Fruit fly (Drosophila melanogaster) whole organism, embryonic: Measurements from ENCODE around the gene AP-1sigma.

Experiments used
- CG10267 ChIP-seq: fragments of 200-800 bp; sonication (Bioruptor generic); optimal IDR thresholded peaks from 2 replicates; lab custom pipeline; 2018; ENCODE audit warnings: missing biosample characterization, mild to moderate bottlenecking, missing genetic modification characterization, moderate library complexity
- CG10321 ChIP-seq: fragments of 200-800 bp; sonication (Bioruptor generic); IDR thresholded peaks from 2 replicates; pipeline ENCODE4 v1.3.6; 2022; ENCODE audit warnings: missing biosample characterization, missing genetic modification characterization
- CG11085 ChIP-seq: fragments of 200-800 bp; sonication (Bioruptor generic); IDR thresholded peaks from 2 replicates; pipeline ENCODE4 v1.3.6; 2022; ENCODE audit warnings: missing biosample characterization, missing genetic modification characterization
- CG11560 ChIP-seq: fragments of 200-800 bp; sonication (Bioruptor generic); IDR thresholded peaks from 3 replicates; pipeline ENCODE4 v1.3.6; 2022; ENCODE audit warnings: missing biosample characterization, missing genetic modification characterization
- CG11723 ChIP-seq: fragments of 200-800 bp; sonication (Bioruptor generic); optimal IDR thresholded peaks from 2 replicates; lab custom pipeline; 2017; ENCODE audit warnings: missing biosample characterization, mild to moderate bottlenecking, missing genetic modification characterization
- CG14965 ChIP-seq: fragments of 200-800 bp; sonication (Bioruptor generic); optimal IDR thresholded peaks from 2 replicates; lab custom pipeline; 2016; ENCODE audit warnings: missing biosample characterization, missing genetic modification characterization, borderline replicate concordance
- CG15696 ChIP-seq: fragments of 200-800 bp; sonication (Bioruptor generic); optimal IDR thresholded peaks from 2 replicates; lab custom pipeline; 2019; ENCODE audit warnings: missing biosample characterization, mild to moderate bottlenecking, missing genetic modification characterization, moderate library complexity
- CG17359 ChIP-seq: fragments of 200-800 bp; sonication (Bioruptor generic); optimal IDR thresholded peaks from 3 replicates; lab custom pipeline; 2018; ENCODE audit warnings: missing biosample characterization, mild to moderate bottlenecking, missing genetic modification characterization, moderate library complexity
- CG17802 ChIP-seq: fragments of 200-800 bp; sonication (Bioruptor generic); optimal IDR thresholded peaks from 2 replicates; lab custom pipeline; 2018; ENCODE audit warnings: missing biosample characterization, mild to moderate bottlenecking, missing genetic modification characterization, moderate library complexity
- CG17829 ChIP-seq: fragments of 200-800 bp; optimal IDR thresholded peaks from 2 replicates; lab custom pipeline; 2019; ENCODE audit warnings: missing biosample characterization, mild to moderate bottlenecking, missing genetic modification characterization, moderate library complexity
- CG2712 ChIP-seq: fragments of 200-800 bp; optimal IDR thresholded peaks from 3 replicates; lab custom pipeline; 2019; ENCODE audit warnings: missing biosample characterization, mild to moderate bottlenecking, missing genetic modification characterization, moderate library complexity
- CG31365 ChIP-seq: fragments of 200-800 bp; sonication (Bioruptor generic); optimal IDR thresholded peaks from 2 replicates; lab custom pipeline; 2018; ENCODE audit warnings: missing biosample characterization, mild to moderate bottlenecking, missing genetic modification characterization
- CG31388 ChIP-seq: fragments of 200-800 bp; sonication (Bioruptor generic); optimal IDR thresholded peaks from 2 replicates; lab custom pipeline; 2016; ENCODE audit warnings: missing biosample characterization, missing genetic modification characterization
- CG3163 ChIP-seq: fragments of 200-800 bp; sonication (Bioruptor generic); optimal IDR thresholded peaks from 3 replicates; lab custom pipeline; 2016; ENCODE audit warnings: missing biosample characterization, missing genetic modification characterization
- CG33213 ChIP-seq: fragments of 200-800 bp; sonication (Bioruptor generic); optimal IDR thresholded peaks from 3 replicates; lab custom pipeline; 2016; ENCODE audit warnings: missing biosample characterization, missing genetic modification characterization
- CG33557 ChIP-seq: fragments of 200-800 bp; sonication (Bioruptor generic); optimal IDR thresholded peaks from 2 replicates; lab custom pipeline; 2019; ENCODE audit warnings: missing biosample characterization, mild to moderate bottlenecking, missing genetic modification characterization, moderate library complexity
- CG3407 ChIP-seq: fragments of 200-800 bp; sonication (Bioruptor generic); optimal IDR thresholded peaks from 2 replicates; lab custom pipeline; 2018; ENCODE audit warnings: missing biosample characterization, mild to moderate bottlenecking, missing genetic modification characterization
- CG3847 ChIP-seq: fragments of 200-800 bp; sonication (Bioruptor generic); IDR thresholded peaks from 2 replicates; pipeline ENCODE4 v1.3.6; 2022; ENCODE audit warnings: missing biosample characterization, missing genetic modification characterization
- CG5245 ChIP-seq: fragments of 200-800 bp; sonication (Bioruptor generic); optimal IDR thresholded peaks from 3 replicates; lab custom pipeline; 2016; ENCODE audit warnings: missing biosample characterization, missing genetic modification characterization
- Dip3 ChIP-seq: fragments of 200-800 bp; sonication (Bioruptor generic); optimal IDR thresholded peaks from 3 replicates; lab custom pipeline; 2016; ENCODE audit warnings: missing biosample characterization, missing genetic modification characterization
- Doc3 ChIP-seq: fragments of 200-800 bp; sonication (Bioruptor generic); IDR thresholded peaks from 3 replicates; pipeline ENCODE4 v1.3.6; 2022; ENCODE audit warnings: missing biosample characterization, missing genetic modification characterization; ENCODE audit not compliant: partially characterized antibody
- GATAe ChIP-seq: fragments of 200-800 bp; sonication (Bioruptor generic); conservative IDR thresholded peaks from 2 replicates; pipeline ENCODE4 v1.3.6; 2022; ENCODE audit warnings: missing biosample characterization, missing genetic modification characterization
- HLHmδ ChIP-seq: fragments of 200-800 bp; sonication (Bioruptor generic); optimal IDR thresholded peaks from 2 replicates; lab custom pipeline; 2018; ENCODE audit warnings: missing biosample characterization, mild to moderate bottlenecking, missing genetic modification characterization, moderate library complexity
- Hmx ChIP-seq: fragments of 200-800 bp; sonication (Bioruptor generic); optimal IDR thresholded peaks from 2 replicates; lab custom pipeline; 2016; ENCODE audit warnings: missing biosample characterization, missing genetic modification characterization
- Kr ChIP-seq: fragments of 200-800 bp; sonication (Bioruptor generic); optimal IDR thresholded peaks from 2 replicates; lab custom pipeline; 2017; ENCODE audit warnings: missing biosample characterization, mild to moderate bottlenecking, missing genetic modification characterization
- MTF-1 ChIP-seq: fragments of 200-800 bp; sonication (Bioruptor generic); optimal IDR thresholded peaks from 2 replicates; lab custom pipeline; 2018; ENCODE audit warnings: missing biosample characterization, mild to moderate bottlenecking, missing genetic modification characterization, borderline replicate concordance
- NFAT ChIP-seq: fragments of 200-800 bp; sonication (Bioruptor generic); IDR thresholded peaks from 2 replicates; pipeline ENCODE4 v1.3.6; 2022; ENCODE audit warnings: missing biosample characterization, missing genetic modification characterization
- Neu2 ChIP-seq: fragments of 200-800 bp; sonication (Bioruptor generic); optimal IDR thresholded peaks from 3 replicates; lab custom pipeline; 2016; ENCODE audit warnings: missing biosample characterization, missing genetic modification characterization, borderline replicate concordance
- NfI ChIP-seq: fragments of 200-800 bp; sonication (Bioruptor generic); optimal IDR thresholded peaks from 3 replicates; lab custom pipeline; 2018; ENCODE audit warnings: missing biosample characterization, mild to moderate bottlenecking, missing genetic modification characterization, moderate library complexity
- Xbp1 ChIP-seq: fragments of 200-800 bp; sonication (Bioruptor generic); optimal IDR thresholded peaks from 3 replicates; lab custom pipeline; 2016; ENCODE audit warnings: missing biosample characterization, mild to moderate bottlenecking, missing genetic modification characterization
- ase ChIP-seq: fragments of 200-800 bp; sonication (Bioruptor generic); IDR thresholded peaks from 3 replicates; pipeline ENCODE4 v1.3.6; 2022; ENCODE audit warnings: missing biosample characterization, missing genetic modification characterization
- bbx ChIP-seq: fragments of 200-800 bp; sonication (Bioruptor generic); IDR thresholded peaks from 2 replicates; pipeline ENCODE4 v1.3.6; 2022; ENCODE audit warnings: missing biosample characterization, missing genetic modification characterization; ENCODE audit not compliant: partially characterized antibody
- btn ChIP-seq: fragments of 200-800 bp; sonication (Bioruptor generic); optimal IDR thresholded peaks from 2 replicates; lab custom pipeline; 2016; ENCODE audit warnings: missing biosample characterization, missing genetic modification characterization
- crc ChIP-seq: fragments of 200-800 bp; sonication (Bioruptor generic); optimal IDR thresholded peaks from 2 replicates; lab custom pipeline; 2016; ENCODE audit warnings: missing biosample characterization, missing genetic modification characterization
- croc ChIP-seq: fragments of 200-800 bp; sonication (Bioruptor generic); conservative IDR thresholded peaks from 3 replicates; pipeline ENCODE4 v1.3.6; 2022; ENCODE audit warnings: missing biosample characterization, missing genetic modification characterization
- eyg ChIP-seq: fragments of 200-800 bp; sonication (Bioruptor generic); optimal IDR thresholded peaks from 3 replicates; lab custom pipeline; 2016; ENCODE audit warnings: missing biosample characterization, missing genetic modification characterization
- ind ChIP-seq: fragments of 200-800 bp; sonication (Bioruptor generic); optimal IDR thresholded peaks from 3 replicates; lab custom pipeline; 2016; ENCODE audit warnings: missing biosample characterization, missing genetic modification characterization
- lmd ChIP-seq: fragments of 200-800 bp; sonication (Bioruptor generic); IDR thresholded peaks from 2 replicates; pipeline ENCODE4 v1.3.6; 2022; ENCODE audit warnings: missing biosample characterization, missing genetic modification characterization
- nmo ChIP-seq: fragments of 200-800 bp; sonication (Bioruptor generic); optimal IDR thresholded peaks from 2 replicates; lab custom pipeline; 2018; ENCODE audit warnings: missing biosample characterization, mild to moderate bottlenecking, missing genetic modification characterization, moderate library complexity
- onecut ChIP-seq: fragments of 200-800 bp; sonication (Bioruptor generic); IDR thresholded peaks from 2 replicates; pipeline ENCODE4 v1.3.6; 2022; ENCODE audit warnings: missing biosample characterization, missing genetic modification characterization
- peb ChIP-seq: fragments of 200-800 bp; sonication (Bioruptor generic); IDR thresholded peaks from 2 replicates; pipeline ENCODE4 v1.3.6; 2022; ENCODE audit warnings: missing biosample characterization, missing genetic modification characterization
- rib ChIP-seq: fragments of 200-800 bp; sonication (Bioruptor generic); IDR thresholded peaks from 2 replicates; pipeline ENCODE4 v1.3.6; 2022; ENCODE audit warnings: missing biosample characterization, missing genetic modification characterization
- ro ChIP-seq: fragments of 200-800 bp; sonication (Bioruptor generic); IDR thresholded peaks from 2 replicates; pipeline ENCODE4 v1.3.6; 2022; ENCODE audit warnings: missing biosample characterization, missing genetic modification characterization
- row ChIP-seq: fragments of 200-800 bp; sonication (Bioruptor generic); IDR thresholded peaks from 3 replicates; pipeline ENCODE4 v1.3.6; 2022; ENCODE audit warnings: missing biosample characterization, missing genetic modification characterization
- salm ChIP-seq: fragments of 200-800 bp; sonication (Bioruptor generic); optimal IDR thresholded peaks from 2 replicates; lab custom pipeline; 2018; ENCODE audit warnings: missing biosample characterization, mild to moderate bottlenecking, missing genetic modification characterization
- unc-4 ChIP-seq: fragments of 200-800 bp; sonication (Bioruptor generic); IDR thresholded peaks from 2 replicates; pipeline ENCODE4 v1.3.6; 2022; ENCODE audit warnings: missing biosample characterization, missing genetic modification characterization; ENCODE audit not compliant: partially characterized antibody
- unpg ChIP-seq: fragments of 200-800 bp; sonication (Bioruptor generic); optimal IDR thresholded peaks from 3 replicates; lab custom pipeline; 2018; ENCODE audit warnings: missing biosample characterization, mild to moderate bottlenecking, missing genetic modification characterization, moderate library complexity
- wor ChIP-seq: fragments of 200-800 bp; sonication (Bioruptor generic); IDR thresholded peaks from 2 replicates; pipeline ENCODE4 v1.3.6; 2022; ENCODE audit warnings: missing biosample characterization, missing genetic modification characterization
- yki ChIP-seq: fragments of >200 bp; optimal IDR thresholded peaks from 3 replicates; lab custom pipeline; 2018

AP-1sigma gene

DNA sequence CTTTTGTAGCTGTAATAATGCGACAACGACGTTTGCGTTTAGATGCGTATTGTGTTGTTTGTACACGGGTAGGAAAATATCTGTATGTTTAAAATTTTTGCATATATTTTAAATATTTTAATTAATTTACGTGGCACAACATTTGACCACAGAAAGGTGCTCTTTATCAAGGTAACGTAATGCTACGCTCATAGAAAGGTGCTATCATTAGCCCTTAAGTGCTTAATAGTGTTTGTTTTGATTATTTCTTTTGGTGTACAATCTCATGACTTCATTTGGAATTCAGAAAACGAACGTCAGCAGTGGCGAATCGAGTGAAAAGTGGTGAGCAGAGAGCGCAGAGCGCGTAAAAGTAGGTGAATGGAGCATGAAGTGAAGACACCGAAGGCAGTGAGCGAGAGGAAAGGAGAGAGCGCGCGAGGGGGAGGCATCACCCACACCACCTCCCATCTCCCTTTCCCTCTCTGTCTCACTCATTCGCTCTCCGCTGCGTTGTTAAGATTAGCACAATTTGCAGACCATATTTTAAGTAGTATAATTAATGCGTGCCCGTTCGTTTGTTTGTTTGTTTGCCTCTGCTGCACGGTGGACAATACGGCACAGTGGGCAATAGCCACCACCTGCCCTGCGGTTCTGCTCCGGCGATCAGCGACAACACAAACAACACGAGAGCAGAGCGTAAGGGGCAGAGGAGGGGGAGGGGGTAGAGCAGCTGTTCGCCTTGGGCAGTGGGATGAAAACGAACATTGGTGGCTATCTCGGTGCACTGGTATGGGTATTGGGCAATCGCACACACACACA lies 36.5 kb upstream of the AP-1sigma start (continued):
- TF ChIP-seq CG10267 (no peak), ase (GFP tag; lab: Robert Waterston, UW) (0 out of 3 replicates have a peak, but pooled peaks have one; percentile 27), CG17802 (no peak), crc (GFP tag; lab: Kevin White, UChicago) (no peak), btn (GFP tag; lab: Kevin White, UChicago) (peak; percentile 42), CG10321 (no peak), eyg (no peak), Xbp1 (peak; percentile 63), CG33213 (GFP tag; lab: Kevin White, UChicago) (no peak), CG17359 (tag; lab: Kevin White, UChicago) (peak; percentile 57), NFAT (GFP tag; lab: Robert Waterston, UW) (no peak; the same call in 1 of the 2 replicates), Doc3 (no peak), ind (GFP tag; lab: Kevin White, UChicago) (peak; percentile 46), Neu2 (no peak), wor (GFP tag; lab: Robert Waterston, UW) (no peak), NfI (GFP tag; lab: Kevin White, UChicago) (peak; percentile 65), HLHmδ (GFP tag; lab: Kevin White, UChicago) (peak; percentile 53), CG31388 (GFP tag; lab: Kevin White, UChicago) (no peak), CG15696 (tag; lab: Kevin White, UChicago) (no peak), CG14965 (GFP tag; lab: Kevin White, UChicago) (no peak), lmd (peak; percentile 52; the same call in 1 of the 2 replicates), CG5245 (GFP tag; lab: Kevin White, UChicago) (no peak), croc (GFP tag; lab: Robert Waterston, UW) (no peak), salm (tag; lab: Kevin White, UChicago) (no peak), peb (GFP tag; lab: Robert Waterston, UW) (0 out of 2 replicates have a peak, but pooled peaks have one; percentile 22), CG11085 (no peak), CG33557 (no peak), onecut (peak; percentile 12; the same call in 1 of the 2 replicates), Dip3 (GFP tag; lab: Kevin White, UChicago) (peak; percentile 3), Hmx (GFP tag; lab: Kevin White, UChicago) (no peak), CG3847 (GFP tag; lab: Robert Waterston, UW) (no peak), nmo (peak; percentile 5), unpg (peak; percentile 73), bbx (GFP tag; lab: Robert Waterston, UW) (peak; percentile 50), rib (GFP tag; lab: Robert Waterston, UW) (no peak; the same call in 1 of the 2 replicates), CG17829 (tag; lab: Kevin White, UChicago) (no peak), yki (lab: Kevin White, UChicago) (peak; percentile 70), CG3407 (peak; percentile 21), ro (GFP tag; lab: Robert Waterston, UW) (no peak), CG31365 (tag; lab: Kevin White, UChicago) (no peak), CG2712 (tag; lab: Kevin White, UChicago) (peak; percentile 31), unc-4 (GFP tag; lab: Robert Waterston, UW) (no peak), CG3163 (GFP tag; lab: Kevin White, UChicago) (no peak), GATAe (GFP tag; lab: Robert Waterston, UW) (no peak), row (GFP tag; lab: Robert Waterston, UW) (peak; percentile 59; the same call in 2 of the 3 replicates), CG11723 (no peak), Kr (GFP tag; lab: Kevin White, UChicago) (peak; percentile 56), MTF-1 (peak; percentile 26), CG11560 (tag; lab: Robert Waterston, UW) (no peak)
